Worm (Caenorhabditis elegans) whole organism, L4/young adult: Measurements from ENCODE around the gene ZK1320.5.

ENCODE experiments used
- W03F9.2 ChIP-seq: fragments of 150-350 bp; optimal IDR thresholded peaks from 2 replicates; lab custom pipeline; 2014; ENCODE audit warnings: missing biosample characterization, missing genetic modification characterization
- dao-5 ChIP-seq: sonication (generic microtip); optimal IDR thresholded peaks from 2 replicates; lab custom pipeline; 2016; ENCODE audit warnings: missing genotype, missing genetic modification characterization, moderate library complexity, missing compliant biosample characterization
- him-1 ChIP-seq: sonication (generic microtip); optimal IDR thresholded peaks from 2 replicates; lab custom pipeline; 2016; ENCODE audit warnings: missing genotype, missing genetic modification reagents, missing genetic modification characterization, missing compliant biosample characterization

The ZK1320.5 gene

DNA sequence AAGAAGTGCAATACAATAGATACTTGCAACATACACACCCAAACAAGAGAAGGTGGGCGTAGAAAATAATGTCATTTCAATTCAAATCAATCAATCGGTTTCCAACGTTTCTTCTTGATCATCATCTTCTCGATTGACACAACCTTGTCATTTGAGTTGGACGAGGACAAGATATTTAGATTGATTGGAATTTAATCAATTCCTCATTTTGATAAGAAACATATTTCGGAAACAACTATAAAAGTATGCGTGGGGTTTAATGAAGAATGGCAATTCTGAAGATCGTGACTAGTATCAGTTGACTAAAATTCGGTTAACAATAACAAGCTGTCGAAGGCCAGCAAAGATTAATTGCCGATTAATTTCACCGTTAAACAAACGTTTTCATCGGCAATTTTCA is 44.9 kb downstream of the ZK1320.5 start:
- TF ChIP-seq dao-5 (tag; lab: Kevin White, UChicago) (no peak), W03F9.2 (tag; lab: Kevin White, UChicago) (no peak), him-1 (tag; lab: Kevin White, UChicago) (no peak)

ce11 chrII:9619995-9620535 is 45.4 kb downstream of the ZK1320.5 start:
- TF ChIP-seq dao-5 (tag; lab: Kevin White, UChicago) (no peak), him-1 (tag; lab: Kevin White, UChicago) (no peak), W03F9.2 (tag; lab: Kevin White, UChicago) (no peak)

DNA sequence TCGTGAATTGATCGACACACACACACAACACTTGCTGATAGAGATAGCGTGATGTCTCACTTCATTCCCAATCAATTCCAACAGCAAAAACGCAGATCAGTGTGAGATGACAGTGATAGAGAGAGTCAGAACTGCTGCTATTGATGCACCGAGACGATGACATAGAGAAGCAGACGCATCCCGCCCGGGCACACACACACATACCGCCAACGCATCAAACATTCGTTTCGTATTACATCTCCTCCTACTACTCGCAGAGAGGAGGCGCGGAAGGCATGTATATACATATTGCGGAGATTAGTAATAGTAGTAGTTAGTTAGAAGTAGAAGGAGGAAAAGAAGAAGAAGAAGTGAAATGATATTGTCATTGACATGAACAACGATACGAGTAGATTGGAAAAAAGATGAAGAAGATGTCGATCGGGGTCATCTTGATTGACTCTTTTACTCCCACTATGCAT is 46.0 kb downstream of the ZK1320.5 start:
- no peak for TF ChIP-seq dao-5 (tag; lab: Kevin White, UChicago)
- TF ChIP-seq W03F9.2 (tag; lab: Kevin White, UChicago) = no peak
- no peak for TF ChIP-seq him-1 (tag; lab: Kevin White, UChicago)

DNA sequence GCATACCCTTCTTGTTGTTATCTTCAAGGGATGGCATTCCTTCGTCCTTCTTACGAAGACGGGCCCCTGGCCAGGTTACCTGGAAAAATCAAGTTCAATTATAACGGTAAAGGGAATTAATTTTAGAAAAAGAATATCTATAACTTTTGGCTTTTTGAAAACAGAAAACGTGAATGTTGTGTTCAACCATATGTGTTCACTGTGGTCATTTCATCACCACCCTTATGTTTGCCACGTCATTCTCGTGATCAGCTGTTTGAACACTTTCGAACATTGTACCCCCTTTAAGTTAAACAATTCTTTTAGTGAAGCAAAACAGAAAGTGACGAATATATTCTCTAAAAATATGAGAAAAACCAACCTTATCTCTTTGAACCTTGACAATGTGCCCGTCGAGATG is 46.7 kb downstream of the ZK1320.5 start:
- no peak for TF ChIP-seq W03F9.2 (tag; lab: Kevin White, UChicago)
- no peak for TF ChIP-seq him-1 (tag; lab: Kevin White, UChicago)
- TF ChIP-seq dao-5 (tag; lab: Kevin White, UChicago) = no peak

DNA sequence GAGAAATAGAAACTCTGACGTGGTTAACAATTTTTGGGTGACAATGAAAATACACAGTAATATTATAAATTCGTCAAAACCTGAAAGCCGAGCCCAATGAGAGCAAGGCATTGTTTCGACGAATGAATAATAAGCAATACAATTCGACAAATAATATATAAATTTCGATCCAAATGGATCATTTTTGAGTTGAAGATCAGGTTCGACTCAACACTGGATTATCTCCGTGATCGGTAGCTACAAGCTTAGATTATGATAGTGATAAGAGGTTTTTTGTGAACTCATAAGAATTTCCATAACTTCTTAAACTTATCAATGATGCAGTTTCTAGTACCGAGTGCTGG is 47.6 kb downstream of the ZK1320.5 start:
- no peak for TF ChIP-seq dao-5 (tag; lab: Kevin White, UChicago)
- TF ChIP-seq him-1 (tag; lab: Kevin White, UChicago) = no peak
- TF ChIP-seq W03F9.2 (tag; lab: Kevin White, UChicago) = no peak

- TF ChIP-seq him-1 (tag; lab: Kevin White, UChicago) (no peak), W03F9.2 (tag; lab: Kevin White, UChicago) (peak; percentile 16)
Observed at ce11 chrII:9617039-9617901, 48.2 kb downstream of the ZK1320.5 start, which contains the start of gene hal-3. TSS of gene hal-3 (minus strand) at chrII:9617125.

DNA sequence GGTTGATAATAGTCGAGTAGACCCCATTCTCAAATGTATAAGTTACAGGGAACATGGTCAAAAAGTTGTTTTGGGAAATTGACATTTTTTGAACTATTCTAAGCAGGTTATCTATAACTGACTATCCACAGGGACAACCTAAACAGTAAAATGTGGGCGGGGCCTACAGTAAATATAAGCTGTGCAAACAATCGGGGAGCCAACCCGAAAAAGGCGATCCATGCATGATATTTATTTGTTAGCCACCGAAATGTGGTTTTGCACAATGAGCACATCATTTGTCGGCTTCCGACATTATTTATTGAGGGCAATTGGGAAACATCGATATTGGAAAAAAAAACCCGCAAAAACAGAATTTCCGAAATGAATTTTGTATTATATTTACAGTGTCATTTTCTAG is 50.7 kb downstream of the ZK1320.5 start, which contains the start of gene hlh-6:
Gene hlh-6, minus strand, starts transcription at position 101 of the 400 bp plus-strand sequence.
- TF ChIP-seq dao-5 (tag; lab: Kevin White, UChicago) = no peak
- TF ChIP-seq W03F9.2 (tag; lab: Kevin White, UChicago) = no peak
- TF ChIP-seq him-1 (tag; lab: Kevin White, UChicago) = no peak
